Fruit fly (Drosophila melanogaster) whole organism, wandering third instar larva: ENCODE measurements around the gene CG31174.
A peak's percentile ranks its signal among the peaks of the same experiment; 100 is the strongest.

Experiments
- Abd-B ChIP-seq: fragments of >200 bp; optimal IDR thresholded peaks from 2 replicates; lab custom pipeline; 2017; ENCODE audit warnings: missing biosample characterization, missing genetic modification characterization
- CG32264 ChIP-seq: fragments of 200-800 bp; sonication (Bioruptor generic); optimal IDR thresholded peaks from 2 replicates; lab custom pipeline; 2016; ENCODE audit warnings: missing biosample characterization, missing genetic modification characterization
- CG9705 ChIP-seq: fragments of 200-800 bp; sonication (Bioruptor generic); optimal IDR thresholded peaks from 2 replicates; lab custom pipeline; 2018; ENCODE audit warnings: missing biosample characterization, mild to moderate bottlenecking, missing genetic modification characterization
- CrebA ChIP-seq: fragments of 200-800 bp; sonication (Bioruptor generic); optimal IDR thresholded peaks from 2 replicates; lab custom pipeline; 2016; ENCODE audit warnings: missing biosample characterization, mild to moderate bottlenecking, missing genetic modification characterization, borderline replicate concordance
- Dfd ChIP-seq: fragments of >200 bp; optimal IDR thresholded peaks from 2 replicates; lab custom pipeline; 2017; ENCODE audit warnings: missing biosample characterization, missing genetic modification characterization
- Dif ChIP-seq: fragments of 200-275, 200-300 bp; sonication (Bioruptor generic); optimal IDR thresholded peaks from 2 replicates; lab custom pipeline; 2018; ENCODE audit warnings: missing biosample characterization, missing genetic modification characterization; ENCODE audit not compliant: partially characterized antibody
- GATAd ChIP-seq: sonication (Bioruptor generic); optimal IDR thresholded peaks from 2 replicates; lab custom pipeline; 2016; ENCODE audit warnings: missing biosample characterization, missing genetic modification characterization
- HLH106 ChIP-seq: fragments of 200-800 bp; optimal IDR thresholded peaks from 3 replicates; lab custom pipeline; 2019; ENCODE audit warnings: missing biosample characterization, mild to moderate bottlenecking, missing genetic modification characterization, moderate library complexity
- Hnf4 ChIP-seq: fragments of 200-800 bp; sonication (Bioruptor generic); optimal IDR thresholded peaks from 2 replicates; lab custom pipeline; 2016; ENCODE audit warnings: missing biosample characterization, mild to moderate bottlenecking, missing genetic modification characterization
- Hr78 ChIP-seq: fragments of >200 bp; optimal IDR thresholded peaks from 2 replicates; lab custom pipeline; 2017; ENCODE audit warnings: missing biosample characterization, missing genetic modification characterization
- Hr83 ChIP-seq: fragments of 200-300 bp; sonication (Bioruptor generic); optimal IDR thresholded peaks from 2 replicates; lab custom pipeline; 2016; ENCODE audit warnings: missing biosample characterization, mild to moderate bottlenecking, missing genetic modification characterization, moderate library complexity; ENCODE audit not compliant: poor library complexity, severe bottlenecking
- Jra ChIP-seq: sonication (Bioruptor generic); optimal IDR thresholded peaks from 2 replicates; lab custom pipeline; 2016; ENCODE audit warnings: missing biosample characterization, missing genetic modification characterization
- Mio ChIP-seq: sonication (Bioruptor generic); optimal IDR thresholded peaks from 2 replicates; lab custom pipeline; 2016; ENCODE audit warnings: missing biosample characterization, missing genetic modification characterization
- Myc ChIP-seq: fragments of >200 bp; optimal IDR thresholded peaks from 2 replicates; lab custom pipeline; 2017
- N ChIP-seq: fragments of >200 bp; optimal IDR thresholded peaks from 2 replicates; lab custom pipeline; 2018; ENCODE audit warnings: missing biosample characterization, missing external identifiers, missing genetic modification characterization
- OdsH ChIP-seq: fragments of 200-800 bp; sonication (Bioruptor generic); optimal IDR thresholded peaks from 2 replicates; lab custom pipeline; 2016; ENCODE audit warnings: missing biosample characterization, mild to moderate bottlenecking, missing genetic modification characterization
- Rel ChIP-seq, 2 experiments: fragments of 200-800 bp; sonication (Bioruptor generic) in 1 of 2; optimal IDR thresholded peaks; 2 replicates in 1 of 2; 3 replicates in 1 of 2; lab custom pipeline; 2016 to 2019; ENCODE audit warnings: mild to moderate bottlenecking in 2 of 2, missing biosample characterization in 2 of 2, missing genetic modification characterization in 2 of 2, moderate library complexity in 1 of 2
- Sp1 ChIP-seq: fragments of 200-800 bp; sonication (Bioruptor generic); optimal IDR thresholded peaks from 3 replicates; lab custom pipeline; 2019; ENCODE audit warnings: missing biosample characterization, mild to moderate bottlenecking, missing genetic modification characterization, moderate library complexity
- Vsx2 ChIP-seq: fragments of 200-300, 225-300 bp; sonication (Bioruptor generic); optimal IDR thresholded peaks from 2 replicates; lab custom pipeline; 2018; ENCODE audit warnings: missing biosample characterization, missing genetic modification characterization; ENCODE audit not compliant: partially characterized antibody
- br ChIP-seq: fragments of 200-800 bp; sonication (Bioruptor generic); optimal IDR thresholded peaks from 2 replicates; lab custom pipeline; 2016; ENCODE audit warnings: missing biosample characterization, missing genetic modification characterization
- dl ChIP-seq, 2 experiments: fragments of 175-275, 200-275 bp in 1 of 2; fragments of 200-275 bp in 1 of 2; sonication (Bioruptor generic); optimal IDR thresholded peaks; lab custom pipeline; 2018; ENCODE audit warnings: mild to moderate bottlenecking in 2 of 2, missing biosample characterization in 2 of 2, missing genetic modification characterization in 2 of 2, moderate library complexity in 2 of 2; ENCODE audit not compliant: partially characterized antibody in 2 of 2, insufficient read depth in 1 of 2
- dmrt93B ChIP-seq: fragments of 200-800 bp; sonication (Bioruptor generic); optimal IDR thresholded peaks from 2 replicates; lab custom pipeline; 2018; ENCODE audit warnings: missing biosample characterization, mild to moderate bottlenecking, missing genetic modification characterization
- dsf ChIP-seq: sonication (Bioruptor generic); optimal IDR thresholded peaks from 2 replicates; lab custom pipeline; 2016; ENCODE audit warnings: missing biosample characterization, missing genetic modification characterization, borderline replicate concordance
- foxo ChIP-seq, 2 experiments: fragments of 200-800 bp; sonication (Bioruptor generic); optimal IDR thresholded peaks; 2 replicates in 1 of 2; 3 replicates in 1 of 2; lab custom pipeline; 2016 to 2017; ENCODE audit warnings: missing biosample characterization in 2 of 2, missing genetic modification characterization in 2 of 2
- fru ChIP-seq: fragments of 200-800 bp; sonication (Bioruptor generic); optimal IDR thresholded peaks from 3 replicates; lab custom pipeline; 2016; ENCODE audit warnings: missing biosample characterization, mild to moderate bottlenecking, missing genetic modification characterization
- h ChIP-seq: fragments of 200-800 bp; sonication (Bioruptor generic); optimal IDR thresholded peaks from 3 replicates; lab custom pipeline; 2016; ENCODE audit warnings: missing biosample characterization, mild to moderate bottlenecking, missing genetic modification characterization
- jim ChIP-seq: fragments of 175-275, 200-325 bp; sonication (Bioruptor generic); optimal IDR thresholded peaks from 2 replicates; lab custom pipeline; 2016; ENCODE audit warnings: missing biosample characterization, mild to moderate bottlenecking, missing genetic modification characterization
- lola ChIP-seq: fragments of >200 bp; optimal IDR thresholded peaks from 2 replicates; lab custom pipeline; 2017; ENCODE audit warnings: missing biosample characterization, missing genetic modification characterization
- pan ChIP-seq: fragments of >200 bp; optimal IDR thresholded peaks from 2 replicates; lab custom pipeline; 2017
- psq ChIP-seq: fragments of 200-800 bp; sonication (Bioruptor generic); optimal IDR thresholded peaks from 3 replicates; lab custom pipeline; 2017; ENCODE audit warnings: missing biosample characterization, mild to moderate bottlenecking, missing genetic modification characterization, moderate library complexity
- rgr ChIP-seq: fragments of 200-800 bp; sonication (Bioruptor generic); optimal IDR thresholded peaks from 3 replicates; lab custom pipeline; 2016; ENCODE audit warnings: missing biosample characterization, mild to moderate bottlenecking, missing genetic modification characterization
- sage ChIP-seq: fragments of 200-800 bp; sonication (Bioruptor generic); optimal IDR thresholded peaks from 2 replicates; lab custom pipeline; 2016; ENCODE audit warnings: missing biosample characterization, mild to moderate bottlenecking, missing genetic modification characterization
- sv ChIP-seq: fragments of 200-800 bp; sonication (Bioruptor generic); optimal IDR thresholded peaks from 3 replicates; lab custom pipeline; 2016; ENCODE audit warnings: missing biosample characterization, missing genetic modification characterization
- tai ChIP-seq: sonication (Bioruptor generic); optimal IDR thresholded peaks from 2 replicates; lab custom pipeline; 2016; ENCODE audit warnings: missing biosample characterization, missing genetic modification characterization
- usp ChIP-seq: fragments of >200 bp; optimal IDR thresholded peaks from 2 replicates; lab custom pipeline; 2017; ENCODE audit warnings: missing biosample characterization, missing genetic modification characterization
- woc ChIP-seq: sonication (Bioruptor generic); optimal IDR thresholded peaks from 2 replicates; lab custom pipeline; 2016; ENCODE audit warnings: missing biosample characterization, mild to moderate bottlenecking, missing genetic modification characterization

Gene CG31174

dm6 chr3R:21856098-21856872 lies 13.0 kb downstream of the CG31174 start, which contains the start of gene glec (continued):
- peak; percentile 55 for TF ChIP-seq h (GFP tag; lab: Kevin White, UChicago)

dm6 chr3R:21855469-21855826 lies 13.9 kb downstream of the CG31174 start:
- TF ChIP-seq Jra (GFP tag; lab: Kevin White, UChicago) (no peak), dsf (GFP tag; lab: Kevin White, UChicago) (no peak), CG9705 (no peak), foxo (GFP tag; optimal IDR thresholded peaks at IDR 0.05; lab: Kevin White, UChicago) (no peak), Hnf4 (GFP tag; lab: Kevin White, UChicago) (no peak), Mio (no peak), psq (GFP tag; lab: Kevin White, UChicago) (no peak)

dm6 chr3R:21854574-21855468 lies 14.5 kb downstream of the CG31174 start:
- TF ChIP-seq sage (GFP tag; lab: Kevin White, UChicago) (no peak), psq (GFP tag; lab: Kevin White, UChicago) (peak; percentile 37), N (GFP tag; lab: Kevin White, UChicago) (no peak), HLH106 (no peak)

- peak; percentile 10 for TF ChIP-seq br (GFP tag; lab: Kevin White, UChicago)
- no peak for TF ChIP-seq dsf (GFP tag; lab: Kevin White, UChicago)
- TF ChIP-seq N (GFP tag; lab: Kevin White, UChicago): peak; percentile 48
- TF ChIP-seq usp (GFP tag; lab: Kevin White, UChicago): no peak
- peak; percentile 94 for TF ChIP-seq Dif (GFP tag; lab: Kevin White, UChicago)
- no peak for TF ChIP-seq OdsH (GFP tag; lab: Kevin White, UChicago)
- peak; percentile 9 for TF ChIP-seq Mio
- TF ChIP-seq foxo (GFP tag; optimal IDR thresholded peaks at IDR 0.05; lab: Kevin White, UChicago): peak; percentile 31 to 64
- peak; percentile 91 for TF ChIP-seq Hr83 (GFP tag; lab: Kevin White, UChicago)
- peak; percentile 91 for TF ChIP-seq Rel (GFP tag; optimal IDR thresholded peaks at IDR 0.05; lab: Kevin White, UChicago)
- no peak for TF ChIP-seq Rel (tag; optimal IDR thresholded peaks at IDR 0.05; lab: Kevin White, UChicago)
- TF ChIP-seq Abd-B: no peak
- TF ChIP-seq Dfd (GFP tag; lab: Kevin White, UChicago): no peak
- peak; percentile 54 for TF ChIP-seq Sp1
- peak; percentile 75 for TF ChIP-seq Vsx2 (GFP tag; lab: Kevin White, UChicago)
- peak; percentile 61 for TF ChIP-seq Jra (GFP tag; lab: Kevin White, UChicago)
- TF ChIP-seq CG9705: no peak
- peak; percentile 93 for TF ChIP-seq CrebA (GFP tag; lab: Kevin White, UChicago)
- TF ChIP-seq Hr78 (GFP tag; lab: Kevin White, UChicago): no peak
- peak; percentile 41 for TF ChIP-seq fru
- peak; percentile 1 for TF ChIP-seq Hnf4 (GFP tag; lab: Kevin White, UChicago)
- TF ChIP-seq GATAd (GFP tag; lab: Kevin White, UChicago): no peak
- no peak for TF ChIP-seq sv (GFP tag; lab: Kevin White, UChicago)
- TF ChIP-seq tai (GFP tag; lab: Kevin White, UChicago): no peak
- TF ChIP-seq h (GFP tag; lab: Kevin White, UChicago): peak; percentile 47
- no peak for TF ChIP-seq HLH106
- TF ChIP-seq sage (GFP tag; lab: Kevin White, UChicago): peak; percentile 76
- no peak for TF ChIP-seq Myc (lab: Kevin White, UChicago)
- TF ChIP-seq woc (GFP tag; lab: Kevin White, UChicago): peak; percentile 38
- TF ChIP-seq psq (GFP tag; lab: Kevin White, UChicago): peak; percentile 84
- TF ChIP-seq CG32264 (GFP tag; lab: Kevin White, UChicago): peak; percentile 15
- no peak for TF ChIP-seq lola (GFP tag; lab: Kevin White, UChicago)
- peak; percentile 56 for TF ChIP-seq jim (GFP tag; lab: Kevin White, UChicago)
- no peak for TF ChIP-seq dmrt93B (GFP tag; lab: Kevin White, UChicago)
- TF ChIP-seq pan (lab: Kevin White, UChicago): no peak
- peak; percentile 24 for TF ChIP-seq rgr (GFP tag; lab: Kevin White, UChicago)
- peak; percentile 87 to 88 for TF ChIP-seq dl (GFP tag; optimal IDR thresholded peaks at IDR 0.05; lab: Kevin White, UChicago; ENCODE audit: insufficient read depth in 1 of 2, partially characterized antibody in 2 of 2)
Measured at dm6 chr3R:21853618-21854573, 15.4 kb downstream of the CG31174 start.
